Worm (Caenorhabditis elegans) whole organism, L1 larva: ENCODE results near the gene T25D1.2.

Experiments
- jun-1 ChIP-seq: fragments of 150-350 bp; optimal IDR thresholded peaks from 2 replicates; lab custom pipeline; 2014; ENCODE audit warnings: missing biosample characterization, missing genetic modification reagents, missing genetic modification characterization
- lin-15B ChIP-seq: fragments of 150-350 bp; sonication (generic microtip); optimal IDR thresholded peaks from 3 replicates; lab custom pipeline; 2014; ENCODE audit warnings: missing biosample characterization, missing genetic modification characterization

ce11 chrX:16551318-16551717 lies 36.0 kb downstream of the T25D1.2 start:
- TF ChIP-seq jun-1 (tag; lab: Kevin White, UChicago) (no peak), lin-15B (tag; lab: Kevin White, UChicago) (no peak)
